Fruit fly (Drosophila melanogaster) whole organism, embryonic: ENCODE data around the gene pug.

Source experiments
- Gug ChIP-seq: fragments of 200-800 bp; sonication (Bioruptor generic); IDR thresholded peaks from 4 replicates; pipeline ENCODE4 v1.3.6; 2022; ENCODE audit warnings: missing biosample characterization, missing genetic modification characterization
- hb ChIP-seq: fragments of 200-800 bp; sonication (Bioruptor generic); IDR thresholded peaks from 3 replicates; pipeline ENCODE4 v1.3.6; 2022; ENCODE audit warnings: missing biosample characterization, missing genetic modification characterization; ENCODE audit not compliant: partially characterized antibody

DNA sequence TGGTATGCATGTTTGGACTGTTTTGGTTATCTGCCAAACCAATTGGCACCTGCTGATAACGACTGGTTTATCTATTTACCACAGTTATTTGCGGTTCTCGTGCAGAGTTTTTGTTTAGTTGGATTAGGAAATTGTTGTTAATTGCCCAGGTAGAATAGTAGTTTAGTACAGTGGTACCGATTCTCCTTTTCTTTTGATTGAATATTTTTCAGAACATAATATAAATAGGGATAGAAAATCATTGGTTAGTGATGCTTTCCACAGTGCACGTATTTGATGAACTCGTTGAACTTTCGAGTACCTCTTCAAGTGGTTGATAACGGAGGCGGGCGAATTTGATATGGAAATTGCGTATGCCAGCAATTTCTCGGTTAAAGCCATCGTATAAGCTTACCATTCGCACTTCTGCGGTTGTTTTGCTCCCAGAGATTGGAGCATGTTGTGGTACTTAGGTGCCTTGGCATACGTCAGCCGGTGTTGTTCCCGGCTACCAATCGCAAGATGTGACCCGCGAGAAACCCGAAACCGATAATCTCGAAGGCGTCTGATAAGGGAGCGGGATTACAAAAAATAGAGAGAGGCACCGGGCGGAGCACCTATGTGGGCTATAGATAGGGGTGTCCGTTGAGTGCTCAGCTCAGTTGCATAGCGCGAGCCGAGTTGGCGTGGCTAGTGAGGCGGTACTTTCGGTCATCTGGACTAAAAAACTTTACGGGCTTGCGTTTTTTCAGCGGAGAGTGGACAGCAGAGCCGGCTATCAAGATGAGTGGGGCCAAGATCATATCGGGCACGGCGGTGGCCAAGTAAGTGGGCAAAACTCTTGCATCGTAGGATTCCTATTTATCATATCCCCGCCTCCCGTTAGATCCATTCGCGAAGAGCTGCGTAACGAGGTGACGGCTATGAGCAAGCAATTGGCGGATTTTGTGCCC is 3.0 kb downstream of the pug start:
- TF ChIP-seq Gug (GFP tag; lab: Robert Waterston, UW) = no peak
- no peak for TF ChIP-seq hb (GFP tag; lab: Robert Waterston, UW)
